Worm (Caenorhabditis elegans) whole organism, late embryonic: ENCODE measurements around the gene mrp-3.

ENCODE experiments used
- ets-4 ChIP-seq: sonication (generic microtip); optimal IDR thresholded peaks from 2 replicates; lab custom pipeline; 2016; ENCODE audit warnings: missing genetic modification characterization, missing compliant biosample characterization
- nhr-11 ChIP-seq: fragments of 150-350 bp; optimal IDR thresholded peaks from 2 replicates; lab custom pipeline; 2014; ENCODE audit warnings: missing biosample characterization, missing genetic modification characterization

- TF ChIP-seq ets-4 (no peak), nhr-11 (tag; lab: Kevin White, UChicago) (no peak)
Observed at ce11 chrX:15982630-15983029, 43.5 kb upstream of the mrp-3 start, which contains the start of gene C09G1.2.
